Worm (Caenorhabditis elegans) whole organism, L2 larva: Measurements from ENCODE around the gene F57C2.4.

Source experiments
- C34F6.9 ChIP-seq: fragments of 150-350 bp; optimal IDR thresholded peaks from 2 replicates; lab custom pipeline; 2014; ENCODE audit warnings: missing biosample characterization, missing genetic modification characterization
- F13H6.1 ChIP-seq: sonication (generic microtip); optimal IDR thresholded peaks from 2 replicates; lab custom pipeline; 2016; ENCODE audit warnings: missing genetic modification characterization, missing compliant biosample characterization
- R02D3.7 ChIP-seq: fragments of 150-350 bp; optimal IDR thresholded peaks from 2 replicates; lab custom pipeline; 2014; ENCODE audit warnings: missing biosample characterization, missing genetic modification characterization
- Y55F3AM.14 ChIP-seq: fragments of 200-800 bp; sonication (Bioruptor generic); optimal IDR thresholded peaks from 2 replicates; lab custom pipeline; 2018; ENCODE audit warnings: mild to moderate bottlenecking, missing genetic modification characterization, missing compliant biosample characterization
- alr-1 ChIP-seq: fragments of 150-350 bp; optimal IDR thresholded peaks from 2 replicates; lab custom pipeline; 2014; ENCODE audit warnings: missing biosample characterization, missing genetic modification characterization
- aly-2 ChIP-seq: fragments of 150-350 bp; optimal IDR thresholded peaks from 2 replicates; lab custom pipeline; 2014; ENCODE audit warnings: missing biosample characterization, missing genetic modification characterization
- ama-1 ChIP-seq: fragments of 150-350 bp; optimal IDR thresholded peaks from 2 replicates; lab custom pipeline; 2018; ENCODE audit warnings: inconsistent platforms
- blmp-1 ChIP-seq: sonication (generic microtip); optimal IDR thresholded peaks from 2 replicates; lab custom pipeline; 2017; ENCODE audit warnings: missing genetic modification characterization, mild to moderate bottlenecking, missing compliant biosample characterization, antibody characterized with exemption, moderate library complexity; ENCODE audit not compliant: insufficient read depth
- ceh-16 ChIP-seq: fragments of 150-350 bp; optimal IDR thresholded peaks from 2 replicates; lab custom pipeline; 2014; ENCODE audit warnings: missing biosample characterization, missing genetic modification characterization
- ceh-82 ChIP-seq: fragments of 150-350 bp; optimal IDR thresholded peaks from 2 replicates; lab custom pipeline; 2014; ENCODE audit warnings: missing biosample characterization, missing genetic modification characterization
- dmd-4 ChIP-seq: sonication (generic microtip); optimal IDR thresholded peaks from 2 replicates; lab custom pipeline; 2017; ENCODE audit warnings: missing biosample characterization, missing genetic modification characterization
- egl-27 ChIP-seq: sonication (generic microtip); optimal IDR thresholded peaks from 3 replicates; lab custom pipeline; 2017; ENCODE audit warnings: missing biosample characterization, missing genetic modification reagents, missing genetic modification characterization
- elt-1 ChIP-seq: fragments of 150-350 bp; optimal IDR thresholded peaks from 2 replicates; lab custom pipeline; 2014; ENCODE audit warnings: missing biosample characterization, missing genetic modification characterization
- gmeb-1 ChIP-seq: fragments of 150-350 bp; optimal IDR thresholded peaks from 2 replicates; lab custom pipeline; 2014; ENCODE audit warnings: missing biosample characterization, missing genetic modification characterization
- lin-13 ChIP-seq: fragments of 150-350 bp; optimal IDR thresholded peaks from 2 replicates; lab custom pipeline; 2014; ENCODE audit warnings: missing biosample characterization, missing genetic modification reagents, missing genetic modification characterization
- lin-39 ChIP-seq: fragments of 150-350 bp; optimal IDR thresholded peaks from 2 replicates; lab custom pipeline; 2014; ENCODE audit warnings: missing biosample characterization, missing genetic modification reagents, missing genetic modification characterization
- mab-5 ChIP-seq: fragments of 150-350 bp; optimal IDR thresholded peaks from 2 replicates; lab custom pipeline; 2014; ENCODE audit warnings: missing biosample characterization, missing genetic modification characterization
- mbf-1 ChIP-seq: sonication (generic microtip); optimal IDR thresholded peaks from 2 replicates; lab custom pipeline; 2017; ENCODE audit warnings: missing biosample characterization, missing genetic modification characterization
- mdl-1 ChIP-seq, 2 experiments: fragments of 150-350 bp in 1 of 2; sonication (generic microtip) in 1 of 2; optimal IDR thresholded peaks; 2 replicates each; lab custom pipeline; 2017; ENCODE audit warnings: missing biosample characterization in 2 of 2, missing genetic modification characterization in 2 of 2
- nhr-10 ChIP-seq: sonication (generic microtip); optimal IDR thresholded peaks from 2 replicates; lab custom pipeline; 2017; ENCODE audit warnings: missing biosample characterization, missing genetic modification characterization
- nhr-11 ChIP-seq: fragments of 150-350 bp; optimal IDR thresholded peaks from 2 replicates; lab custom pipeline; 2014; ENCODE audit warnings: missing biosample characterization, missing genetic modification characterization
- nhr-12 ChIP-seq: fragments of 150-350 bp; optimal IDR thresholded peaks from 2 replicates; lab custom pipeline; 2014; ENCODE audit warnings: missing biosample characterization, missing genetic modification characterization
- nhr-21 ChIP-seq: fragments of 150-350 bp; optimal IDR thresholded peaks from 2 replicates; lab custom pipeline; 2014; ENCODE audit warnings: missing biosample characterization, missing genetic modification characterization
- nhr-23 ChIP-seq: fragments of 150-350 bp; optimal IDR thresholded peaks from 2 replicates; lab custom pipeline; 2014; ENCODE audit warnings: missing biosample characterization, missing genetic modification reagents, missing genetic modification characterization
- nhr-237 ChIP-seq: fragments of 150-350 bp; optimal IDR thresholded peaks from 2 replicates; lab custom pipeline; 2014; ENCODE audit warnings: missing biosample characterization, missing genetic modification characterization
- nhr-25 ChIP-seq: fragments of 150-350 bp; sonication (generic microtip); optimal IDR thresholded peaks from 3 replicates; lab custom pipeline; 2014; ENCODE audit warnings: missing biosample characterization, missing genetic modification characterization
- nhr-77 ChIP-seq: fragments of 150-350 bp; optimal IDR thresholded peaks from 2 replicates; lab custom pipeline; 2014; ENCODE audit warnings: missing biosample characterization, missing genetic modification characterization
- peb-1 ChIP-seq: fragments of 150-350 bp; optimal IDR thresholded peaks from 2 replicates; lab custom pipeline; 2014; ENCODE audit warnings: missing biosample characterization, missing genetic modification characterization
- sem-4 ChIP-seq: fragments of 150-350 bp; optimal IDR thresholded peaks from 2 replicates; lab custom pipeline; 2014; ENCODE audit warnings: missing biosample characterization, missing genetic modification reagents, missing genetic modification characterization
- skn-1 ChIP-seq: sonication (generic microtip); optimal IDR thresholded peaks from 2 replicates; lab custom pipeline; 2017; ENCODE audit warnings: missing biosample characterization, missing genetic modification characterization
- sma-3 ChIP-seq: sonication (generic microtip); optimal IDR thresholded peaks from 2 replicates; lab custom pipeline; 2016; ENCODE audit warnings: missing genetic modification reagents, missing genetic modification characterization, missing compliant biosample characterization
- sma-9 ChIP-seq, 2 experiments: fragments of 150-350 bp in 1 of 2; sonication (generic microtip) in 1 of 2; optimal IDR thresholded peaks; 2 replicates each; lab custom pipeline; 2014 to 2016; ENCODE audit warnings: missing genetic modification characterization in 2 of 2, mild to moderate bottlenecking in 1 of 2, missing biosample characterization in 1 of 2, missing compliant biosample characterization in 1 of 2, missing genetic modification reagents in 1 of 2, moderate library complexity in 1 of 2
- snpc-4 ChIP-seq: fragments of 150-350 bp; optimal IDR thresholded peaks from 2 replicates; lab custom pipeline; 2014; ENCODE audit warnings: missing biosample characterization, missing genetic modification characterization
- unc-39 ChIP-seq: fragments of 150-350 bp; optimal IDR thresholded peaks from 2 replicates; lab custom pipeline; 2014; ENCODE audit warnings: missing biosample characterization, missing genetic modification characterization
- unc-55 ChIP-seq: fragments of 150-350 bp; sonication (generic microtip); optimal IDR thresholded peaks from 3 replicates; lab custom pipeline; 2014; ENCODE audit warnings: missing biosample characterization, missing genetic modification reagents, missing genetic modification characterization
- unc-62 ChIP-seq: fragments of 150-350 bp; optimal IDR thresholded peaks from 2 replicates; lab custom pipeline; 2014; ENCODE audit warnings: missing biosample characterization, missing genetic modification reagents, missing genetic modification characterization
- zag-1 ChIP-seq: fragments of 150-350 bp; optimal IDR thresholded peaks from 2 replicates; lab custom pipeline; 2014; ENCODE audit warnings: missing biosample characterization, missing genetic modification characterization
- ztf-1 ChIP-seq: fragments of 200-800 bp; sonication (Bioruptor generic); conservative IDR thresholded peaks from 2 replicates; pipeline ENCODE4 v1.3.6; 2022; ENCODE audit warnings: missing genetic modification characterization, missing compliant biosample characterization
- ztf-11 ChIP-seq: sonication (generic microtip); optimal IDR thresholded peaks from 2 replicates; lab custom pipeline; 2017; ENCODE audit warnings: missing biosample characterization, missing genetic modification characterization
- ztf-4 ChIP-seq: fragments of 150-350 bp; optimal IDR thresholded peaks from 2 replicates; lab custom pipeline; 2014; ENCODE audit warnings: missing biosample characterization, missing genetic modification characterization

The F57C2.4 gene

DNA sequence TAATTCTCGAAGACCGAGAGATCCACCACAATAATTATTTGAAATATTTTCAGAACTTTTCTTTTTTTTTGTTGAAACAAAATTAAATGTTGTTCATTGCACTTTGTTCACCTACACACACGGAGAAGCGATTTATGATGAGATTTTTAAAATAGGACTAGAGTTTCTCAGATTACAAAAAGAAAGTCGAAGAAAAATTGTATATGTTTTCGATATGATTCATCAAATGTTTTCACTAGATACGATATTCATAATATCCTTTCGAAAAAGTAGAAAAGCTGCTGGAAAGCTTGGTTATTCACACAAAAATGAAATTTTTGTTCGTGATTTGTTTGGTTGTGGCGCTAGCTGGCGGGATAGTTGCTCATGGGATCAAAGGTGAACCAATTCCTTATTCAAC is at the start of gene F57C2.4:
Gene F57C2.4, plus strand, starts transcription at position 301 of the 400 bp plus-strand sequence.
- TF ChIP-seq lin-13 (no peak), aly-2 (tag; lab: Kevin White, UChicago) (no peak), ceh-16 (tag; lab: Kevin White, UChicago) (no peak), lin-39 (no peak), ztf-1 (no peak), sma-9 (GFP tag; optimal IDR thresholded peaks at IDR 0.05; lab: Kevin White, UChicago) (no peak), sma-9 (tag; optimal IDR thresholded peaks at IDR 0.05; lab: Kevin White, UChicago) (no peak), nhr-77 (tag; lab: Kevin White, UChicago) (no peak), elt-1 (tag; lab: Kevin White, UChicago) (no peak), dmd-4 (no peak), peb-1 (tag; lab: Kevin White, UChicago) (no peak), ztf-11 (tag; lab: Kevin White, UChicago) (no peak), sma-3 (GFP tag; lab: Kevin White, UChicago) (no peak), nhr-11 (tag; lab: Kevin White, UChicago) (no peak), blmp-1 (no peak), alr-1 (no peak), gmeb-1 (tag; lab: Kevin White, UChicago) (no peak), nhr-21 (no peak), ceh-82 (tag; lab: Kevin White, UChicago) (no peak), nhr-237 (tag; lab: Kevin White, UChicago) (no peak), R02D3.7 (tag; lab: Kevin White, UChicago) (no peak)
- TF ChIP-seq, all 48 proteins: peak for 0

DNA sequence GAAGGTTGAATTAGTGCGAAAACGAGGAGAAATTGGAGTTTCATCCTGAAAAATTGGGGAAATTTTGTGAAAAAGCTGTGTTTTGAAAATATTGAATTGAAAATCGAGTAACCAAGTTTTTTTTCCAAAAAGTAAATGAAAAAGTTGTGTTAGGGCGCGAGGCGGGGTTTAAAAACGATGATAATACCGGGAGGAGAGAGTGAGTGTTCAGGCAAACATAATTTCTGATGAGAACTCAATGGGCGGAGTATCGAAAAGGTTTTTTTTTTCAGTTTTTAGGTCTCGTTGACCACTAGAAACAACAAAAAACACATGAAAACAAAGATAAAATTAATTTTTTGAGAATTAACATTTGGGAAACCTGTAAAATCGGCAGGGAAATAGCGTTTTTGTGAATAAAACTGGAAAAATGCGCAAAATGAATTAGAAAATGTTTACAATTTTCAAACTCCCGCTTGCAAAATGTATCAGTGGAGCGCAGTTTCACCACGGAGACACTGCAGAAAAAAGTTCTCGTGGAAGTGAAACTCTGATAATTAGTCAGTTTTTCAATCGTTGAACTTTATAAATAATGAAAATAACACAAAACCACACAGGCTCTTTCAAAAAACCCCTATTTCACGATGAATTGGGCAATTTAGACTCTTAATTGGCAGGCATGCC is 45.4 kb upstream of the F57C2.4 start, which contains the start of gene C13B4.1:
Gene C13B4.1, minus strand, starts transcription at position 51 of the 663 bp plus-strand sequence.
- no peak for TF ChIP-seq nhr-23 (tag; lab: Kevin White, UChicago)
- TF ChIP-seq gmeb-1 (tag; lab: Kevin White, UChicago): peak; percentile 6

DNA sequence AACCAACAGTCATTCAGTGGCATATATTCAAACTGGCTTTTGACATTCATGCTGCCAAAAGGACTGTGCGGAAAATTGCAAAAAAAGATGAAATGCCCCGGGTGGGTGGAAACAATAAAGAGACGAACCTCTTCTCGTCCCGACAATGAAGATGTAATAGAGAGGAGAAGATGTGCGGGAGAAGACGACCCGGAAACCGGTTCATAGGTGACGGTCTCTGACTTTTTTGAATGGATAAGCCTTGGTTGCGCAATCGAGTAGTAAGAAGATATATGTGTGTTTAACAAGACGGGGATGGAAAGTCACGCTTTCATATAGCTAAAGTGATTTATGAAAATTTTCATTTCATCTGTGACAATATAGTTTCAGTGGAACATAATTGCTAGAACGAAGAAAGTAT is 44.3 kb upstream of the F57C2.4 start:
- TF ChIP-seq Y55F3AM.14 (GFP tag; lab: Kevin White, UChicago) (no peak), nhr-25 (peak; percentile 21), mdl-1 (tag; optimal IDR thresholded peaks at IDR 0.05; lab: Kevin White, UChicago) (no peak), nhr-21 (peak; percentile 42), ztf-4 (tag; lab: Kevin White, UChicago) (no peak), sma-9 (GFP tag; optimal IDR thresholded peaks at IDR 0.05; lab: Kevin White, UChicago) (no peak), sma-9 (tag; optimal IDR thresholded peaks at IDR 0.05; lab: Kevin White, UChicago) (no peak), snpc-4 (tag; lab: Kevin White, UChicago) (no peak), nhr-237 (tag; lab: Kevin White, UChicago) (no peak), unc-62 (GFP tag; lab: Kevin White, UChicago) (no peak), blmp-1 (peak; percentile 29)

DNA sequence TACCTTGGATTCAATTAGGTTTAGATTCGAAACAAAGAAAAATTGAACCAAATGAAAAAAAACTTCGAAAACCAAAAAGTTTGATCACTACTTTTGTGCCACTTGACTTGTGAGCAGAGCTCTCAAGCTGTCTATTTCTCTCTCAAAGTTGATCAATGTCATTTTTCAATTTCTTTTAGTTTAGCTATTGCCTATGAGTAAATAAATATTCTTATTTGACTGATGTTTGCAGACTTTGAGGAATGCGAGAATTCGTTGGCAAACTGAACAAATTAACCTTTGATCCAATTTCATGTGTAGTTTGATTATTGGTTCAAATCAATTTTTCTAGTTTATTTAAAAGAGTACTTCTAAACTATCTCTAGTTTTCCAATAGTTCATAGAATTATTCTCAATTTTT is 41.3 kb upstream of the F57C2.4 start:
- no peak for TF ChIP-seq nhr-10 (tag; lab: Kevin White, UChicago)
- no peak for TF ChIP-seq ceh-16 (tag; lab: Kevin White, UChicago)
- no peak for TF ChIP-seq ztf-11 (tag; lab: Kevin White, UChicago)
- no peak for TF ChIP-seq ama-1 (lab: Kevin White, UChicago)
- no peak for TF ChIP-seq alr-1
- TF ChIP-seq R02D3.7 (tag; lab: Kevin White, UChicago): no peak
- no peak for TF ChIP-seq gmeb-1 (tag; lab: Kevin White, UChicago)
- no peak for TF ChIP-seq nhr-12 (tag; lab: Kevin White, UChicago)
- TF ChIP-seq skn-1: no peak
- no peak for TF ChIP-seq nhr-237 (tag; lab: Kevin White, UChicago)
- TF ChIP-seq nhr-25: no peak

DNA sequence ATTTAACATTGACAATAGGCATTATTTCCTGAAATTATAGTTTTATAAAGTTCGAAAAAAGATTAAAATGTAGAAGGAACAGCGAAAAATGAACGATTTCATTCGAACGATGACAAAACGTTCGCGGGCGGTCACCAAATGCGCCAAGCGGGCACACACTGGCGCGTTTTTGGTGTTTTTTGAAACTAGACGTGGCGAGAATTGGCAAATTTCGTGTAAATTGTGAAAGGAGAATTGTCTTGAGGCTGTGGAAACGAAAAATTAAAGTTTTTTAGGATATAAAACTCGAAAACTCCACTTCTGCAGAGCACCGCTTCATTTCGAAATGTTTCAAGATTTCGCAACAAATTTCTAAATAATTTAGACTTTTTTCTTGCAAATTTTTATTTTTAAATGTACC is 36.5 kb upstream of the F57C2.4 start, which contains the start of gene usp-14:
Gene usp-14, minus strand, starts transcription at position 28 of the 400 bp plus-strand sequence.
- TF ChIP-seq alr-1 (no peak), F13H6.1 (tag; lab: Kevin White, UChicago) (peak; percentile 42), nhr-12 (tag; lab: Kevin White, UChicago) (no peak), sma-3 (GFP tag; lab: Kevin White, UChicago) (peak; percentile 26), nhr-237 (tag; lab: Kevin White, UChicago) (no peak), sma-9 (GFP tag; optimal IDR thresholded peaks at IDR 0.05; lab: Kevin White, UChicago) (peak; percentile 19), sma-9 (tag; optimal IDR thresholded peaks at IDR 0.05; lab: Kevin White, UChicago) (no peak), nhr-25 (peak; percentile 57), R02D3.7 (tag; lab: Kevin White, UChicago) (no peak), unc-39 (tag; lab: Kevin White, UChicago) (no peak), sem-4 (no peak), egl-27 (tag; lab: Kevin White, UChicago) (no peak), unc-55 (GFP tag; lab: Kevin White, UChicago) (peak; percentile 49), nhr-23 (tag; lab: Kevin White, UChicago) (no peak), ztf-4 (tag; lab: Kevin White, UChicago) (no peak), snpc-4 (tag; lab: Kevin White, UChicago) (peak; percentile 14), ama-1 (lab: Kevin White, UChicago) (no peak), blmp-1 (no peak), lin-39 (no peak), nhr-10 (tag; lab: Kevin White, UChicago) (no peak), dmd-4 (no peak), elt-1 (tag; lab: Kevin White, UChicago) (no peak), mbf-1 (tag; lab: Kevin White, UChicago) (no peak), aly-2 (tag; lab: Kevin White, UChicago) (no peak), gmeb-1 (tag; lab: Kevin White, UChicago) (peak; percentile 82), C34F6.9 (tag; lab: Kevin White, UChicago) (peak; percentile 72), mdl-1 (tag; optimal IDR thresholded peaks at IDR 0.05; lab: Kevin White, UChicago) (no peak), zag-1 (tag; lab: Kevin White, UChicago) (no peak), mab-5 (tag; lab: Kevin White, UChicago) (no peak)
